Fruit fly (Drosophila melanogaster): ENCODE results near the gene SdhCL.

DNA sequence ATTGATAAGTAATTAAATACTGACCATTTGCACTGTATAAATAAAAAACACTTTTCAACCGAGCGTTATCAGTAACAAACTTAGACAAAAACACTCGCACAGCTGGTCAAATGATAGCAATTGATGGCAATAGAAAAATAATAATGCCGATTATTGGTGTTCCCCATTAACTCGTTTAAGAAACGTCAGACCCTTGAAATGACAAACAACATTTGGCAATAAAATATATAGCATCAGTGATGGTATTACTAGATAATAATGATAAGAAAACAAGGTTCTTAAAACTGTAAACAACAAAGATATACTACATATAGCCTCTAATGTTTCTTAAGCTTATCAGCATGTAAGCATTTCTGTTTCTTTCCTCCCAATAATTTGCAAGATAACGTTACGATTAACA lies 10.9 kb upstream of the SdhCL start:
- no peak for TF ChIP-seq CG2199 (GFP tag; IDR thresholded peaks at IDR 0.05)
- TF ChIP-seq YL-1 (GFP tag; optimal IDR thresholded peaks at IDR 0.05), result no peak
- TF ChIP-seq CG15011 (GFP tag; optimal IDR thresholded peaks at IDR 0.05), result no peak
- no peak for TF ChIP-seq CG10267 (tag; optimal IDR thresholded peaks at IDR 0.05)
- no peak for TF ChIP-seq CG15269 (tag; optimal IDR thresholded peaks at IDR 0.05)
- no peak for TF ChIP-seq zfh1 (GFP tag; IDR thresholded peaks at IDR 0.05)
- no peak for TF ChIP-seq psq (GFP tag; optimal IDR thresholded peaks at IDR 0.05)
- no peak for TF ChIP-seq Dll (GFP tag; IDR thresholded peaks at IDR 0.05; ENCODE audit: partially characterized antibody)
- TF ChIP-seq sc (optimal IDR thresholded peaks at IDR 0.05), result no peak
- TF ChIP-seq sc (GFP tag; optimal IDR thresholded peaks at IDR 0.05), result no peak

All from whole organism, embryonic.